Fruit fly (Drosophila melanogaster): Measurements from ENCODE around the gene RpS21.

The RpS21 gene

DNA sequence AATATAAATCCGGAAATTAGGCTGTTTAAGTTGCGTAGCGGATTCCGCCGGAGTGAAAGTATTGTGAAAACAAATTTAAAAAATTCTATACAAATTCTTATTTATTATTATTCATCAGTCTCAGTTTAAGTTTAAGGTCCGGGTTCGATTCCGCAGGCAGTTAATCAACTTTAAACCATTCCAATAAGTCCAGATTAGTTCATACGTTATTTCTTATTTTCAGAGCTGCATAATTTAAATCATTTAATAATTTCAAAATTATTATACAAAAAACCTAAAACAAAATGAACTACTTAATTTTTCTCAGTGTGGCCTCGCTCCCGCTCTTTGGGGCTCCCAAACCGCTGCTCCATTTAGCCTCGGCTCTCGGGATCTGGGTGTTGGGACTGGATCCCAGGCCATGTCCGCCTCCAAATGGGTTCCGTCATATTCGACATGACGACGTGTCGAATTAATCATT lies 25.5 kb upstream of the RpS21 start (continued):
- TF ChIP-seq CG32006 (GFP tag; optimal IDR thresholded peaks at IDR 0.05) (peak; percentile 98), Hr4 (GFP tag; optimal IDR thresholded peaks at IDR 0.05) (peak; percentile 93), CG11902 (GFP tag; optimal IDR thresholded peaks at IDR 0.05) (peak; percentile 82), pdm3 (GFP tag; optimal IDR thresholded peaks at IDR 0.05) (peak; percentile 89), Sox102F (GFP tag; optimal IDR thresholded peaks at IDR 0.05) (peak; percentile 90), Gug (GFP tag; IDR thresholded peaks at IDR 0.05) (peak; percentile 82), ss (GFP tag; optimal IDR thresholded peaks at IDR 0.05) (peak; percentile 95 to 96), CG3032 (tag; optimal IDR thresholded peaks at IDR 0.05) (peak; percentile 95), Eip75B (GFP tag; optimal IDR thresholded peaks at IDR 0.05) (peak; percentile 91), CG16779 (tag; optimal IDR thresholded peaks at IDR 0.05) (peak; percentile 94), vri (GFP tag; optimal IDR thresholded peaks at IDR 0.05) (peak; percentile 78), Sox14 (GFP tag; optimal IDR thresholded peaks at IDR 0.05) (peak; percentile 91), dac (GFP tag; optimal IDR thresholded peaks at IDR 0.05) (peak; percentile 90), Ets21C (GFP tag; optimal IDR thresholded peaks at IDR 0.05) (peak; percentile 71), CG34406 (GFP tag; optimal IDR thresholded peaks at IDR 0.05) (peak; percentile 93), CG3919 (GFP tag; optimal IDR thresholded peaks at IDR 0.05) (peak; percentile 94), salr (GFP tag; optimal IDR thresholded peaks at IDR 0.05) (peak; percentile 67 to 98), lz (GFP tag; optimal IDR thresholded peaks at IDR 0.05) (peak; percentile 92), CG6276 (GFP tag; optimal IDR thresholded peaks at IDR 0.05) (peak; percentile 96), CG4318 (GFP tag; optimal IDR thresholded peaks at IDR 0.05) (peak; percentile 95), esn (GFP tag; optimal IDR thresholded peaks at IDR 0.05) (peak; percentile 96), Eip93F (GFP tag; optimal IDR thresholded peaks at IDR 0.05) (peak; percentile 84), CG10669 (GFP tag; optimal IDR thresholded peaks at IDR 0.05) (peak; percentile 92), Sox15 (GFP tag; optimal IDR thresholded peaks at IDR 0.05) (peak; percentile 88), Hr38 (GFP tag; optimal IDR thresholded peaks at IDR 0.05) (no peak), Eip78C (GFP tag) (peak; percentile 99), CG6808 (GFP tag; optimal IDR thresholded peaks at IDR 0.05) (peak; percentile 97), Hr39 (GFP tag; optimal IDR thresholded peaks at IDR 0.05) (peak; percentile 85), cyc (GFP tag; optimal IDR thresholded peaks at IDR 0.05) (peak; percentile 83), eg (GFP tag; IDR thresholded peaks at IDR 0.05) (peak; percentile 81), svp (GFP tag) (peak; percentile 93), CG10631 (GFP tag; optimal IDR thresholded peaks at IDR 0.05) (peak; percentile 94), Met (GFP tag; optimal IDR thresholded peaks at IDR 0.05) (peak; percentile 91)

DNA sequence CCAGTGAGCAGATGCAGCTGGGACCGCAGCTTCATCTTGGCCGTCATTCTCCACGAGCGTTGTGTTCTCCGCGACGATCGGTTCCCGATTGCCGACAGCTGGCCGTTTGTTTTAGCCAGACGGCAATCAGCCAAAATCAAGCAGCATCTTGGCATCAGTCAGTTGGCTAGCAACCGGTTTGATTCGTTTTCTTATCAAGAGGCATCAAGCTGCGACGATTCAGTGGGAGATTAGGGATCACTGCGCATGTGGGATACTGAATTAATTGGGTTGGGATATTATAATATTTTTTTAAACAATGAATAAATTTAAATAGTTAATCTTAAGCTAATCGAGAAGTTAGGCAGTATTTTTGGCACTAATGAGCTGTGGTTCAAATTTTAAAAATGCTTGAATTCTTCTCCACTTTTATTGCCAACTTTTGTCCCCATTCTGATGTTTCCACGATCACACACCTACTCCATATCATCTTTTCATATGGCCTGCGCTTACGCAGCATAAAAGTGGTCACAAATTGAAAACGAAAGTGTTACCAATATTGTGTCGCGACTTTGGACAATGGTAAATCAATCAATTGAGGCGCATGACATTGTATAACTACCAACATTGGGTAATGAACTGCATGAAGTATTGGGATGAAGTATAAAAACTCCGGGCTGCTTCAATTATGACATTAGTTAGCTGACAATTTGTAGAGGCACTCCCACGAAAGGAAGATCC lies 18.0 kb upstream of the RpS21 start, which contains the start of the genes CG3119 and Cpr23B:
TSS of gene CG3119 (minus strand) at position 92 of the 720 bp plus-strand sequence.
TSS of gene Cpr23B (plus strand) at position 670 of the 720 bp plus-strand sequence.
- no peak for TF ChIP-seq Met (GFP tag; optimal IDR thresholded peaks at IDR 0.05)
- TF ChIP-seq Hr39 (GFP tag; optimal IDR thresholded peaks at IDR 0.05), result no peak
- TF ChIP-seq Ets21C (GFP tag; optimal IDR thresholded peaks at IDR 0.05), result no peak
- no peak for TF ChIP-seq CG3032 (tag; optimal IDR thresholded peaks at IDR 0.05)
- TF ChIP-seq cyc (GFP tag; optimal IDR thresholded peaks at IDR 0.05), result no peak
- no peak for TF ChIP-seq fd59A (GFP tag; optimal IDR thresholded peaks at IDR 0.05)
- TF ChIP-seq CG8319 (GFP tag; optimal IDR thresholded peaks at IDR 0.05), result no peak
- TF ChIP-seq CG4318 (GFP tag; optimal IDR thresholded peaks at IDR 0.05), result no peak
- TF ChIP-seq fd85E (GFP tag; optimal IDR thresholded peaks at IDR 0.05), result no peak
- TF ChIP-seq Eip78C (GFP tag), result no peak
- no peak for TF ChIP-seq lz (GFP tag; optimal IDR thresholded peaks at IDR 0.05)
- no peak for TF ChIP-seq achi (GFP tag; optimal IDR thresholded peaks at IDR 0.05)
- TF ChIP-seq CG11902 (GFP tag; optimal IDR thresholded peaks at IDR 0.05), result no peak
- TF ChIP-seq CG8119 (GFP tag; IDR thresholded peaks at IDR 0.05), result no peak
- TF ChIP-seq CG3919 (GFP tag; optimal IDR thresholded peaks at IDR 0.05), result no peak
- no peak for TF ChIP-seq fkh (GFP tag; optimal IDR thresholded peaks at IDR 0.05)
- no peak for TF ChIP-seq acj6 (GFP tag; optimal IDR thresholded peaks at IDR 0.05)
- TF ChIP-seq svp (GFP tag), result no peak
- no peak for TF ChIP-seq CG10669 (GFP tag; optimal IDR thresholded peaks at IDR 0.05)
- TF ChIP-seq Hr4 (GFP tag; optimal IDR thresholded peaks at IDR 0.05), result no peak

All from whole organism, prepupa.